Worm (Caenorhabditis elegans) whole organism, L4/young adult: ENCODE results near the gene T22E5.1.

Experiments
- W03F9.2 ChIP-seq: fragments of 150-350 bp; optimal IDR thresholded peaks from 2 replicates; lab custom pipeline; 2014; ENCODE audit warnings: missing biosample characterization, missing genetic modification characterization
- dao-5 ChIP-seq: sonication (generic microtip); optimal IDR thresholded peaks from 2 replicates; lab custom pipeline; 2016; ENCODE audit warnings: missing genotype, missing genetic modification characterization, moderate library complexity, missing compliant biosample characterization
- him-1 ChIP-seq: sonication (generic microtip); optimal IDR thresholded peaks from 2 replicates; lab custom pipeline; 2016; ENCODE audit warnings: missing genotype, missing genetic modification reagents, missing genetic modification characterization, missing compliant biosample characterization

DNA sequence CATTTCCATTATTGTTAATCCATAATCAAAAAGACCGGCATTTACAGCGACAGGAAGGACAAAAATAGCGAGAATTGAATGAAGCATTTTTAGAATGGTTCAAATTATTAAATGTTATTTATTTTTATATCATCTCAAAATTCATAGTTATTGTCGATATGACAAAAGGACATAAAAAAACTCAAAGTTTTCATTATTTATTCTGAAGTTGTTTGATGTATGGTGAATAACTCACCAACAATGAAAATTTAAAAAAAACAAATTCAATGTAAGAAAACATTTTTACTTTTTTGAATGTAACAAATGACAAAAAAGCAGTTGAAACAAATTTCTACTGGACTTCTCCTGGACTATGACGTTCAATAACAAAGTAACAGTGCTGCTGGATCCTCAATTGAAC lies 27.8 kb downstream of the T22E5.1 start, which contains the start of gene K10C2.14:
- TF ChIP-seq W03F9.2 (tag; lab: Kevin White, UChicago) (no peak), dao-5 (tag; lab: Kevin White, UChicago) (no peak), him-1 (tag; lab: Kevin White, UChicago) (no peak)
